Worm (Caenorhabditis elegans): ENCODE results near the gene crh-1.

DNA sequence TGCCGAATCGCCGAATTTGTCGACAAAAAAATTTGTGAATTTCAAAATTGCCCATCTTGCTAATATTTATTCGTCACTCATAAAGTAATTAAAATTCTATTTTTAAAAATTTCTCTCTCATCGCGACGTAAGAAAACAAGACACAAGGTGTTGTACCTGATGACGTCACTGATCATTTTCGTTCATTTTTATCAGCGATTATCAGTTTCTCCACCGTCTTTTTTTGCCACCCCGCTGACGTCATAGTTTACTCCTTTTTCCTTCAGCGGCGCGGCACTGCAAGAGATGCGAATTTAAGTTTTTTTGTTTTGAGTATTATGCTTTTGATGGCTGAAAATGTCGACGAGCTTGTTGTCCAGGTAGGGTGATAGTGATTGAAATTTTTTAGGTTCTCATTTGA, 27.2 kb downstream of the crh-1 start:
- TF ChIP-seq sma-9 (GFP tag; optimal IDR thresholded peaks at IDR 0.05) (peak; percentile 67), sma-9 (tag; optimal IDR thresholded peaks at IDR 0.05) (no peak), aly-2 (tag; optimal IDR thresholded peaks at IDR 0.05) (no peak), elt-1 (tag; optimal IDR thresholded peaks at IDR 0.05) (no peak), F13H6.1 (tag; optimal IDR thresholded peaks at IDR 0.05) (no peak), snpc-4 (tag; optimal IDR thresholded peaks at IDR 0.05) (no peak), nhr-25 (tag; optimal IDR thresholded peaks at IDR 0.05) (no peak), nhr-23 (tag; optimal IDR thresholded peaks at IDR 0.05) (no peak), skn-1 (tag; optimal IDR thresholded peaks at IDR 0.05) (no peak), ztf-11 (tag; optimal IDR thresholded peaks at IDR 0.05) (no peak), nhr-6 (tag; optimal IDR thresholded peaks at IDR 0.05) (no peak)
